Fruit fly (Drosophila melanogaster): Measurements from ENCODE around the gene CG14106.
A peak's percentile ranks its signal among the peaks of the same experiment; 100 is the strongest.

CG14106 gene

DNA sequence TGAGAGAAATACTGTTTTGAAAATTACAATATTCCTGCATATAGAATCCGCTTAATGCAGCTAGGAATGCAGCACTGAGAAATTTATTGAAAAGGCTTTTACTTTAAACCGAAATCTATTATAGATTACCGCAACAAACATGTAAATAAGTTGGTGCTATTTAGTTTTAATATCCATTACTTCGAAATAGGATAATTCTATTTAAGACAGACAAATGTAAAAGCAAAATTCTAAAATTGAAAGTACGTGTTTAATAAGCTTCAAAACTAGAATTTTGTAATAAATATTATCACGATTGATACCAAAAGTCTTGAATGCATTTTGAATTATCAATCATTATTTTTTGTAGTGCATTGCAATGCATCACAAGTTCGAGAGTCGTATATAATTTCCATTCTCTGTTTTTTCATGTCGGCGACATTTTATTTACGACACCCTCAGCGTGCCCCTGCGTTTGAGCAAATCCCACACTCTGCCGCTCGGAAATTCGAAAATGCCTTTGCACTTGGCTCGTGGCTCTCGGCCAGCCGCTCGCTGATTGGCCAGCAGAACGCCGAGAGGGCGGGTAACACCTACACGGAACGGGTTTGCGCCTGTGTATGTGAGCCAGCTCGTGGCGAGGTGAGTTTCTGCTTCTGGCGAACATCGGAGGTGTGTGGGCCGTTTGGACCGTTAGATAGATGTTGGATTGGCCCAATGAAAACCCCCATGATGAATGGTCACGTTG is 22.2 kb downstream of the CG14106 start (continued):
- TF ChIP-seq sim (GFP tag; IDR thresholded peaks at IDR 0.05) = 0 out of 2 replicates have a peak, but pooled peaks have one; percentile 11
- peak; percentile 81; the same call in 1 of the 2 replicates for TF ChIP-seq Nf-YA (GFP tag; IDR thresholded peaks at IDR 0.05)
- TF ChIP-seq CG9437 (GFP tag; optimal IDR thresholded peaks at IDR 0.05) = peak; percentile 11
- no peak for TF ChIP-seq CG10366 (GFP tag; IDR thresholded peaks at IDR 0.05)
- TF ChIP-seq tin (GFP tag; optimal IDR thresholded peaks at IDR 0.05) = peak; percentile 10
- TF ChIP-seq CG31441 (GFP tag; IDR thresholded peaks at IDR 0.05) = peak; percentile 60; the same call in 1 of the 2 replicates
- peak; percentile 51 for TF ChIP-seq CG7556 (GFP tag; optimal IDR thresholded peaks at IDR 0.05)
- peak; percentile 34 for TF ChIP-seq CG8924 (tag; optimal IDR thresholded peaks at IDR 0.05)
- TF ChIP-seq CTCF (GFP tag; optimal IDR thresholded peaks at IDR 0.05) = no peak
- TF ChIP-seq Ssrp (tag; optimal IDR thresholded peaks at IDR 0.05) = peak; percentile 19
- peak; percentile 20 for TF ChIP-seq HLHmδ (GFP tag; optimal IDR thresholded peaks at IDR 0.05)
- TF ChIP-seq CG2712 (tag; optimal IDR thresholded peaks at IDR 0.05) = peak; percentile 70
- TF ChIP-seq cad (GFP tag; optimal IDR thresholded peaks at IDR 0.05) = peak; percentile 57
- TF ChIP-seq CG8765 (GFP tag; IDR thresholded peaks at IDR 0.05) = no peak
- no peak for TF ChIP-seq prd (optimal IDR thresholded peaks at IDR 0.05)
- peak; percentile 13; the same call in 1 of the 3 replicates for TF ChIP-seq prd (GFP tag; IDR thresholded peaks at IDR 0.05)
- no peak for TF ChIP-seq MBD-R2 (GFP tag; IDR thresholded peaks at IDR 0.05)
- TF ChIP-seq Xrp1 (GFP tag; IDR thresholded peaks at IDR 0.05) = peak; percentile 40; the same call in 1 of the 2 replicates
- peak; percentile 63 for TF ChIP-seq CG11504 (tag; optimal IDR thresholded peaks at IDR 0.05)
- no peak for TF ChIP-seq D (optimal IDR thresholded peaks at IDR 0.05)
- TF ChIP-seq D (GFP tag; optimal IDR thresholded peaks at IDR 0.05) = peak; percentile 64
- TF ChIP-seq Sox102F (GFP tag; optimal IDR thresholded peaks at IDR 0.05) = peak; percentile 20
- peak; percentile 35 for TF ChIP-seq CG17829 (tag; optimal IDR thresholded peaks at IDR 0.05)
- no peak for TF ChIP-seq yki (optimal IDR thresholded peaks at IDR 0.05)
- TF ChIP-seq CG8944 (GFP tag; optimal IDR thresholded peaks at IDR 0.05) = no peak
- peak; percentile 49; the same call in 1 of the 4 replicates for TF ChIP-seq chinmo (GFP tag; IDR thresholded peaks at IDR 0.05; ENCODE audit: partially characterized antibody)
- TF ChIP-seq CG10979 (tag; optimal IDR thresholded peaks at IDR 0.05) = peak; percentile 62
- TF ChIP-seq slp2 (GFP tag; optimal IDR thresholded peaks at IDR 0.05) = peak; percentile 5
- TF ChIP-seq CG6654 (GFP tag; optimal IDR thresholded peaks at IDR 0.05) = peak; percentile 25
- peak; percentile 2 for TF ChIP-seq zen (tag; optimal IDR thresholded peaks at IDR 0.05)
- TF ChIP-seq CG14710 (tag; optimal IDR thresholded peaks at IDR 0.05) = peak; percentile 76
- peak; percentile 29 for TF ChIP-seq CG7839 (tag; optimal IDR thresholded peaks at IDR 0.05)
- 0 out of 2 replicates have a peak, but pooled peaks have one; percentile 23 for TF ChIP-seq vvl (GFP tag; IDR thresholded peaks at IDR 0.05)
- TF ChIP-seq chn (GFP tag; optimal IDR thresholded peaks at IDR 0.05) = peak; percentile 2
- peak; percentile 72 for TF ChIP-seq nerfin-1 (tag; optimal IDR thresholded peaks at IDR 0.05)
- TF ChIP-seq trem (tag; optimal IDR thresholded peaks at IDR 0.05) = peak; percentile 6
- TF ChIP-seq CG6254 (GFP tag; optimal IDR thresholded peaks at IDR 0.05) = peak; percentile 59
- peak in 1 of 2 experiments; percentile 18 for TF ChIP-seq bsh (GFP tag; optimal IDR thresholded peaks at IDR 0.05)
- TF ChIP-seq CG17361 (GFP tag; IDR thresholded peaks at IDR 0.05) = peak; percentile 85
- no peak for TF ChIP-seq Dp (GFP tag; optimal IDR thresholded peaks at IDR 0.05)
- no peak for TF ChIP-seq CG12104 (GFP tag; optimal IDR thresholded peaks at IDR 0.05)
- TF ChIP-seq MTF-1 (GFP tag; optimal IDR thresholded peaks at IDR 0.05; ENCODE audit: borderline replicate concordance) = peak; percentile 57
- TF ChIP-seq CG4424 (GFP tag; optimal IDR thresholded peaks at IDR 0.05) = peak; percentile 10
- TF ChIP-seq nau (GFP tag; optimal IDR thresholded peaks at IDR 0.05) = no peak
- no peak for TF ChIP-seq da (GFP tag; optimal IDR thresholded peaks at IDR 0.05)
- peak; percentile 32; the same call in 1 of the 2 replicates for TF ChIP-seq rib (GFP tag; IDR thresholded peaks at IDR 0.05)
- TF ChIP-seq CG13775 (GFP tag; optimal IDR thresholded peaks at IDR 0.05) = peak; percentile 42
- TF ChIP-seq jing (GFP tag; optimal IDR thresholded peaks at IDR 0.05) = peak; percentile 10
- TF ChIP-seq Hey (tag; optimal IDR thresholded peaks at IDR 0.05) = no peak
- peak; percentile 60 for TF ChIP-seq fd96Cb (tag; optimal IDR thresholded peaks at IDR 0.05)
